Fruit fly (Drosophila melanogaster) whole organism, embryonic: ENCODE results near the gene Fife.

Experiments used
- B-H1 ChIP-seq: fragments of 200-800 bp; sonication (Bioruptor generic); IDR thresholded peaks from 3 replicates; pipeline ENCODE4 v1.3.6; 2022; ENCODE audit warnings: missing biosample characterization, missing genetic modification characterization
- BtbVII ChIP-seq: fragments of 200-800 bp; sonication (Bioruptor generic); optimal IDR thresholded peaks from 3 replicates; lab custom pipeline; 2017; ENCODE audit warnings: missing biosample characterization, mild to moderate bottlenecking, missing genetic modification characterization
- Bteb2 ChIP-seq: fragments of 200-800 bp; sonication (Bioruptor generic); optimal IDR thresholded peaks from 2 replicates; lab custom pipeline; 2016; ENCODE audit warnings: missing biosample characterization, missing genetic modification characterization
- CG11085 ChIP-seq: fragments of 200-800 bp; sonication (Bioruptor generic); IDR thresholded peaks from 2 replicates; pipeline ENCODE4 v1.3.6; 2022; ENCODE audit warnings: missing biosample characterization, missing genetic modification characterization
- CG11560 ChIP-seq: fragments of 200-800 bp; sonication (Bioruptor generic); IDR thresholded peaks from 3 replicates; pipeline ENCODE4 v1.3.6; 2022; ENCODE audit warnings: missing biosample characterization, missing genetic modification characterization
- CG12155 ChIP-seq: fragments of 200-800 bp; sonication (Bioruptor generic); optimal IDR thresholded peaks from 3 replicates; lab custom pipeline; 2016; ENCODE audit warnings: missing biosample characterization, missing genetic modification characterization
- CG14050 ChIP-seq: fragments of 200-800 bp; sonication (Bioruptor generic); IDR thresholded peaks from 3 replicates; pipeline ENCODE4 v1.3.6; 2022; ENCODE audit warnings: missing biosample characterization, missing genetic modification characterization
- CG14667 ChIP-seq: fragments of 200-800 bp; sonication (Bioruptor generic); IDR thresholded peaks from 2 replicates; pipeline ENCODE4 v1.3.6; 2022; ENCODE audit warnings: missing biosample characterization, missing genetic modification characterization
- CG1529 ChIP-seq: fragments of 200-800 bp; sonication (Bioruptor generic); optimal IDR thresholded peaks from 3 replicates; lab custom pipeline; 2018; ENCODE audit warnings: missing biosample characterization, missing genetic modification characterization
- CG16779 ChIP-seq: fragments of 200-800 bp; sonication (Bioruptor generic); IDR thresholded peaks from 2 replicates; pipeline ENCODE4 v1.3.6; 2022; ENCODE audit warnings: missing biosample characterization, missing genetic modification characterization
- CG17186 ChIP-seq: fragments of 200-800 bp; sonication (Bioruptor generic); optimal IDR thresholded peaks from 3 replicates; lab custom pipeline; 2017; ENCODE audit warnings: missing biosample characterization, missing genetic modification reagents, missing genetic modification characterization
- CG17385 ChIP-seq: fragments of 200-800 bp; sonication (Bioruptor generic); optimal IDR thresholded peaks from 3 replicates; lab custom pipeline; 2018; ENCODE audit warnings: missing biosample characterization, mild to moderate bottlenecking, missing genetic modification characterization
- CG17568 ChIP-seq: fragments of 200-800 bp; sonication (Bioruptor generic); optimal IDR thresholded peaks from 2 replicates; lab custom pipeline; 2018; ENCODE audit warnings: missing biosample characterization, mild to moderate bottlenecking, missing genetic modification characterization, moderate library complexity
- CG18011 ChIP-seq: fragments of 200-800 bp; sonication (Bioruptor generic); optimal IDR thresholded peaks from 2 replicates; lab custom pipeline; 2017; ENCODE audit warnings: missing biosample characterization, missing genetic modification characterization, mild to moderate bottlenecking, moderate library complexity, missing genotype
- CG2129 ChIP-seq: fragments of 200-800 bp; sonication (Bioruptor generic); IDR thresholded peaks from 2 replicates; pipeline ENCODE4 v1.3.6; 2022; ENCODE audit warnings: missing biosample characterization, missing genetic modification characterization; ENCODE audit not compliant: partially characterized antibody
- CG32532 ChIP-seq: fragments of 200-800 bp; sonication (Bioruptor generic); IDR thresholded peaks from 2 replicates; pipeline ENCODE4 v1.3.6; 2022; ENCODE audit warnings: missing biosample characterization, missing genetic modification characterization
- CG4328 ChIP-seq: fragments of 200-800 bp; sonication (Bioruptor generic); optimal IDR thresholded peaks from 3 replicates; lab custom pipeline; 2017; ENCODE audit warnings: missing biosample characterization, missing genetic modification reagents, missing genetic modification characterization
- CG7372 ChIP-seq: fragments of 200-800 bp; sonication (Bioruptor generic); IDR thresholded peaks from 2 replicates; pipeline ENCODE4 v1.3.6; 2022; ENCODE audit warnings: missing biosample characterization, missing genetic modification characterization
- CG7745 ChIP-seq: fragments of 200-800 bp; sonication (Bioruptor generic); optimal IDR thresholded peaks from 2 replicates; lab custom pipeline; 2018; ENCODE audit warnings: missing biosample characterization, mild to moderate bottlenecking, missing genetic modification characterization, moderate library complexity
- CG8478 ChIP-seq: fragments of >200 bp; optimal IDR thresholded peaks from 2 replicates; lab custom pipeline; 2018
- CG9817 ChIP-seq: fragments of 200-800 bp; sonication (Bioruptor generic); optimal IDR thresholded peaks from 2 replicates; lab custom pipeline; 2018; ENCODE audit warnings: missing biosample characterization, mild to moderate bottlenecking, missing genetic modification characterization, moderate library complexity
- CHES-1-like ChIP-seq: fragments of 200-800 bp; sonication (Bioruptor generic); optimal IDR thresholded peaks from 2 replicates; lab custom pipeline; 2016; ENCODE audit warnings: missing biosample characterization, missing genetic modification characterization
- Dip2 ChIP-seq: fragments of 200-800 bp; sonication (Bioruptor generic); IDR thresholded peaks from 2 replicates; pipeline ENCODE4 v1.3.6; 2022; ENCODE audit warnings: missing biosample characterization, missing genetic modification characterization
- Dip3 ChIP-seq: fragments of 200-800 bp; sonication (Bioruptor generic); optimal IDR thresholded peaks from 3 replicates; lab custom pipeline; 2016; ENCODE audit warnings: missing biosample characterization, missing genetic modification characterization
- Fer1 ChIP-seq: fragments of 200-800 bp; sonication (Bioruptor generic); optimal IDR thresholded peaks from 2 replicates; lab custom pipeline; 2017; ENCODE audit warnings: missing biosample characterization, mild to moderate bottlenecking, missing genetic modification characterization
- Gsc ChIP-seq: fragments of 200-800 bp; sonication (Bioruptor generic); IDR thresholded peaks from 2 replicates; pipeline ENCODE4 v1.3.6; 2022; ENCODE audit warnings: missing biosample characterization, missing genetic modification characterization
- Hr3 ChIP-seq: fragments of 200-800 bp; sonication (Bioruptor generic); optimal IDR thresholded peaks from 3 replicates; lab custom pipeline; 2016; ENCODE audit warnings: missing biosample characterization, missing genetic modification characterization
- Hr39 ChIP-seq: fragments of >200 bp; optimal IDR thresholded peaks from 2 replicates; lab custom pipeline; 2017
- NC2α ChIP-seq: fragments of 200-800 bp; sonication (Bioruptor generic); optimal IDR thresholded peaks from 2 replicates; lab custom pipeline; 2016; ENCODE audit warnings: missing biosample characterization, missing genetic modification characterization
- NK7.1 ChIP-seq: fragments of 200-800 bp; sonication (Bioruptor generic); optimal IDR thresholded peaks from 3 replicates; lab custom pipeline; 2016; ENCODE audit warnings: missing biosample characterization, missing genetic modification characterization
- PHDP ChIP-seq: fragments of 200-800 bp; sonication (Bioruptor generic); optimal IDR thresholded peaks from 3 replicates; lab custom pipeline; 2018; ENCODE audit warnings: missing biosample characterization, mild to moderate bottlenecking, missing genetic modification characterization, moderate library complexity
- Rx ChIP-seq: fragments of 200-800 bp; sonication (Bioruptor generic); IDR thresholded peaks from 2 replicates; pipeline ENCODE4 v1.3.6; 2022; ENCODE audit warnings: missing biosample characterization, missing genetic modification characterization
- Ssrp ChIP-seq: fragments of 200-800 bp; sonication (Bioruptor generic); optimal IDR thresholded peaks from 2 replicates; lab custom pipeline; 2018; ENCODE audit warnings: missing biosample characterization, mild to moderate bottlenecking, missing genetic modification characterization, moderate library complexity
- chif ChIP-seq, 2 experiments: fragments of 200-800 bp; sonication (Bioruptor generic); optimal IDR thresholded peaks; 3 replicates each; lab custom pipeline; 2016; ENCODE audit warnings: missing biosample characterization in 2 of 2, missing genetic modification characterization in 2 of 2
- danr ChIP-seq: fragments of 200-800 bp; sonication (Bioruptor generic); IDR thresholded peaks from 2 replicates; pipeline ENCODE4 v1.3.6; 2022; ENCODE audit warnings: missing biosample characterization, missing genetic modification characterization
- dm ChIP-seq: fragments of 200-800 bp; sonication (Bioruptor generic); optimal IDR thresholded peaks from 3 replicates; lab custom pipeline; 2016; ENCODE audit warnings: missing biosample characterization, missing genetic modification characterization
- fd64A ChIP-seq: fragments of 200-800 bp; sonication (Bioruptor generic); optimal IDR thresholded peaks from 3 replicates; lab custom pipeline; 2018; ENCODE audit warnings: missing biosample characterization, mild to moderate bottlenecking, missing genetic modification characterization
- gce ChIP-seq: fragments of 200-800 bp; sonication (Bioruptor generic); IDR thresholded peaks from 3 replicates; pipeline ENCODE4 v1.3.6; 2022; ENCODE audit warnings: missing biosample characterization, missing genetic modification characterization
- grau ChIP-seq: fragments of 200-800 bp; optimal IDR thresholded peaks from 3 replicates; lab custom pipeline; 2019; ENCODE audit warnings: missing biosample characterization, mild to moderate bottlenecking, missing genetic modification characterization, moderate library complexity
- h ChIP-seq: fragments of >200 bp; optimal IDR thresholded peaks from 2 replicates; lab custom pipeline; 2017
- hkb ChIP-seq, 2 experiments: fragments of 200-800 bp in 1 of 2; fragments of >200 bp in 1 of 2; sonication (Bioruptor generic) in 1 of 2; IDR thresholded peaks in 1 of 2; optimal IDR thresholded peaks in 1 of 2; 2 replicates each; pipeline versions ENCODE4 v1.3.6 to Lab custom; 2017 to 2022; ENCODE audit warnings: missing biosample characterization in 1 of 2, missing genetic modification characterization in 1 of 2
- jigr1 ChIP-seq: fragments of 200-800 bp; sonication (Bioruptor generic); IDR thresholded peaks from 3 replicates; pipeline ENCODE4 v1.3.6; 2022; ENCODE audit warnings: missing biosample characterization, missing genetic modification characterization
- lab ChIP-seq: fragments of 200-800 bp; sonication (Bioruptor generic); optimal IDR thresholded peaks from 3 replicates; lab custom pipeline; 2017; ENCODE audit warnings: missing biosample characterization, missing genetic modification characterization, mild to moderate bottlenecking, moderate library complexity, missing genetic modification reagents
- lov ChIP-seq, 2 experiments: fragments of 200-800 bp in 1 of 2; fragments of >200 bp in 1 of 2; sonication (Bioruptor generic) in 1 of 2; IDR thresholded peaks in 1 of 2; optimal IDR thresholded peaks in 1 of 2; 2 replicates in 1 of 2; 3 replicates in 1 of 2; pipeline versions ENCODE4 v1.3.6 to Lab custom; 2017 to 2022; ENCODE audit warnings: missing biosample characterization in 1 of 2, missing genetic modification characterization in 1 of 2
- row ChIP-seq: fragments of 200-800 bp; sonication (Bioruptor generic); IDR thresholded peaks from 3 replicates; pipeline ENCODE4 v1.3.6; 2022; ENCODE audit warnings: missing biosample characterization, missing genetic modification characterization
- salm ChIP-seq: fragments of 200-800 bp; sonication (Bioruptor generic); optimal IDR thresholded peaks from 2 replicates; lab custom pipeline; 2018; ENCODE audit warnings: missing biosample characterization, mild to moderate bottlenecking, missing genetic modification characterization
- tup ChIP-seq: fragments of 200-800 bp; sonication (Bioruptor generic); optimal IDR thresholded peaks from 2 replicates; lab custom pipeline; 2016; ENCODE audit warnings: missing biosample characterization, mild to moderate bottlenecking, missing genetic modification characterization, moderate library complexity
- unc-4 ChIP-seq: fragments of 200-800 bp; sonication (Bioruptor generic); IDR thresholded peaks from 2 replicates; pipeline ENCODE4 v1.3.6; 2022; ENCODE audit warnings: missing biosample characterization, missing genetic modification characterization; ENCODE audit not compliant: partially characterized antibody

The Fife gene

DNA sequence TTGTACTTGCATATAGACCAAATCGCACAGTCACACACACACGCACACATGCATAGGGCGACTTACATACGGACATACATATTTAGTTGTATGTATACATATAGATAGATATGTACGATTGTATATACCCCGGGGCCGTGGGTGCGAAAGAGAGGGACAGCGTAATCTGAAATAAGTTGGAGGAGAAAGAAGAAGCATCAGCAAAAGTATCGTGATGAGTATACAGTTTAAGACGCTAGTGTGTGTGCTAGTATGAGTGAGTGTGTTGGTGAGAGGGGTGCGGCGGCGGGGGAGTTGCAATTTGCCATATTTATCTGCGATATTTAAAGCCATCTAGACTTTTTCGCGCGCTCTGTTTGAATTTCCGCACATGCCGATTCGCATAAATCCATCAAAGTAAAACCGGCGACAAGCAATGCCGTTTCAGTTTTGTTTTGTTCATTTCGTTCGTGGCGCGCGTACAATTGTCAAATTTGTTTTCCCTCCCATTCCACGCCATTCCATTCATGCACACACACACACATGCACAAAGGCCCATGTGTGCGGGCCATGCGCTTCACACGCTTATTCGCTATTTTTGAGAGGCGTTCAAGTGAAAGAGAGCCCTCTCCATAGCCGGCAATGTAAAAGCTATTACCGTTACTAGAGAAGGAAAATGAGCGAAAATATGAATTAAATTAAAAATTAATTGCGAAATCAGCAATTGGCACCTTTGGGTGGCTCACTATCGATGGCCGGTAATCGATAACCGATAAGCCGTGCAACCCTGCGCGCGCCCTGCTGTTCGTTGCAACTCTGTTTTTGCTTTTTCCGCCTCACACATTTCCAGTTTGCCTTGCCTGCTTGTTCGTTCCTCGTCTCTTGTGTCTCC, 76.3 kb downstream of the Fife start (continued):
- peak; percentile 85 for TF ChIP-seq CG32532 (GFP tag; lab: Robert Waterston, UW)
- TF ChIP-seq hkb (optimal IDR thresholded peaks at IDR 0.05; lab: Kevin White, UChicago) = no peak
- peak; percentile 78 for TF ChIP-seq hkb (GFP tag; IDR thresholded peaks at IDR 0.05; lab: Robert Waterston, UW)
- TF ChIP-seq lov (optimal IDR thresholded peaks at IDR 0.05; lab: Kevin White, UChicago) = no peak
- peak; percentile 93 for TF ChIP-seq lov (GFP tag; IDR thresholded peaks at IDR 0.05; lab: Robert Waterston, UW)
- TF ChIP-seq CG12155 = peak; percentile 63
- peak; percentile 42 for TF ChIP-seq tup (GFP tag; lab: Kevin White, UChicago)
- peak; percentile 70 for TF ChIP-seq salm
- peak; percentile 79 for TF ChIP-seq Bteb2 (GFP tag; lab: Kevin White, UChicago)
- peak; percentile 83 for TF ChIP-seq PHDP (tag; lab: Kevin White, UChicago)
- TF ChIP-seq CG14050 (GFP tag; lab: Robert Waterston, UW) = peak; percentile 75; the same call in 2 of the 3 replicates
- peak; percentile 70 for TF ChIP-seq grau
- TF ChIP-seq CG2129 (GFP tag; lab: Robert Waterston, UW) = peak; percentile 49
- TF ChIP-seq fd64A (GFP tag; lab: Kevin White, UChicago) = peak; percentile 89
- TF ChIP-seq CG17186 (GFP tag; lab: Kevin White, UChicago) = peak; percentile 98
- TF ChIP-seq CG1529 (GFP tag; lab: Kevin White, UChicago) = peak; percentile 71
- peak; percentile 80 for TF ChIP-seq CG17568 (GFP tag; lab: Kevin White, UChicago)
- TF ChIP-seq CG7372 (GFP tag; lab: Robert Waterston, UW) = peak; percentile 70; the same call in 1 of the 2 replicates
- TF ChIP-seq CG4328 (GFP tag; lab: Kevin White, UChicago) = peak; percentile 94
- TF ChIP-seq CHES-1-like (GFP tag; lab: Kevin White, UChicago) = peak; percentile 86
- peak; percentile 93 for TF ChIP-seq Fer1
- TF ChIP-seq dm (GFP tag; lab: Kevin White, UChicago) = peak; percentile 93
- TF ChIP-seq CG11560 (tag; lab: Robert Waterston, UW) = 0 out of 3 replicates have a peak, but pooled peaks have one; percentile 42
- TF ChIP-seq CG17385 (GFP tag; lab: Kevin White, UChicago) = peak; percentile 94
- peak; percentile 66 to 68 for TF ChIP-seq chif (GFP tag; optimal IDR thresholded peaks at IDR 0.05; lab: Kevin White, UChicago)
- TF ChIP-seq row (GFP tag; lab: Robert Waterston, UW) = peak; percentile 61
- no peak for TF ChIP-seq Hr39
- no peak for TF ChIP-seq h (lab: Kevin White, UChicago)
- TF ChIP-seq CG18011 = peak; percentile 63
- peak; percentile 74 for TF ChIP-seq Rx (GFP tag; lab: Robert Waterston, UW)
- peak; percentile 82; the same call in 2 of the 3 replicates for TF ChIP-seq gce
- peak; percentile 74 for TF ChIP-seq CG9817 (tag; lab: Kevin White, UChicago)
- no peak for TF ChIP-seq Gsc
- TF ChIP-seq unc-4 (GFP tag; lab: Robert Waterston, UW) = peak; percentile 76
- no peak for TF ChIP-seq CG14667 (GFP tag; lab: Robert Waterston, UW)
- TF ChIP-seq danr = peak; percentile 43; the same call in 1 of the 2 replicates
- TF ChIP-seq Ssrp = peak; percentile 15
- peak; percentile 73 for TF ChIP-seq NC2α (GFP tag; lab: Kevin White, UChicago)
- peak; percentile 44 for TF ChIP-seq Hr3 (GFP tag; lab: Kevin White, UChicago)
- peak; percentile 76 for TF ChIP-seq NK7.1 (GFP tag; lab: Kevin White, UChicago)
- peak; percentile 79 for TF ChIP-seq CG11085 (GFP tag; lab: Robert Waterston, UW)
- TF ChIP-seq jigr1 = no peak
- TF ChIP-seq lab (GFP tag; lab: Kevin White, UChicago) = peak; percentile 96
- TF ChIP-seq CG16779 (GFP tag; lab: Robert Waterston, UW) = peak; percentile 74
- no peak for TF ChIP-seq CG7745
- TF ChIP-seq CG8478 = peak; percentile 72
- TF ChIP-seq Dip2 = no peak
- TF ChIP-seq B-H1 = peak; percentile 58; the same call in 2 of the 3 replicates
- TF ChIP-seq BtbVII = peak; percentile 90
- peak; percentile 70 for TF ChIP-seq Dip3
